Fruit fly (Drosophila melanogaster): ENCODE results near the gene aus.

DNA sequence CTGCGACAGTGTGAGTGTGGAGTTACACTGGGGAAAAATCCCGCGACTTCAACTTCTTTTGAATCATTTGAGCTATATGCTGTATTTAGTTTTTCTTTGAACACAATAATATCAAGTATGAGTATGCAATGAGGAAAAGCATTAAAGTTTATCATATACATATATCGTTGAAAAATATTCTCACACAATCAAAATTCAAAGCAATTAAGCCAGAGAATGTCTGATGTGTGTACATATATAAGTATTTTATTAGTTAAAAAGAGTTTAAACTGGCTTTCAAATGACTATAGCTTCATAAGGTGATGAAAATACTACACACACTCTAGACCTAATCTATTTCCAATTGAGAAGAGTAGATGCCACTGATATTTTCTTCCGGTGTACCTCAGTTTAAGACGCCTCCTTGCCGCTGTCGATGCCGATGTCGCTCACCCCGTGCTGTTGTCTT is 12.6 kb downstream of the aus start:
- TF ChIP-seq psq (optimal IDR thresholded peaks at IDR 0.05), result no peak
- no peak for TF ChIP-seq h (optimal IDR thresholded peaks at IDR 0.05)
- TF ChIP-seq insv (optimal IDR thresholded peaks at IDR 0.05), result no peak
- no peak for TF ChIP-seq Myc (optimal IDR thresholded peaks at IDR 0.05)
- no peak for TF ChIP-seq ttk (optimal IDR thresholded peaks at IDR 0.05)
- no peak for TF ChIP-seq Sin3A (optimal IDR thresholded peaks at IDR 0.05)
